Fruit fly (Drosophila melanogaster) whole organism, pupa: ENCODE measurements around the gene IntS2.
A peak's percentile ranks its signal among the peaks of the same experiment; 100 is the strongest.

ENCODE experiments used
- CG13204 ChIP-seq: fragments of 200-800 bp; sonication (Bioruptor generic); optimal IDR thresholded peaks from 2 replicates; lab custom pipeline; 2018; ENCODE audit warnings: missing biosample characterization, mild to moderate bottlenecking, missing genetic modification characterization, moderate library complexity
- CG4496 ChIP-seq: fragments of 200-800 bp; sonication (Bioruptor generic); IDR thresholded peaks from 3 replicates; pipeline ENCODE4 v1.3.6; 2022; ENCODE audit warnings: missing biosample characterization, missing genetic modification characterization
- Pif1A ChIP-seq: fragments of 200-800 bp; sonication (Bioruptor generic); optimal IDR thresholded peaks from 3 replicates; lab custom pipeline; 2016; ENCODE audit warnings: missing biosample characterization, missing genetic modification characterization
- gl ChIP-seq: fragments of 200-800 bp; sonication (Bioruptor generic); optimal IDR thresholded peaks from 2 replicates; lab custom pipeline; 2018; ENCODE audit warnings: missing biosample characterization, mild to moderate bottlenecking, missing genetic modification characterization
- rn ChIP-seq: fragments of 200-800 bp; sonication (Bioruptor generic); IDR thresholded peaks from 2 replicates; pipeline ENCODE4 v1.3.6; 2022; ENCODE audit warnings: missing biosample characterization, missing genetic modification characterization

DNA sequence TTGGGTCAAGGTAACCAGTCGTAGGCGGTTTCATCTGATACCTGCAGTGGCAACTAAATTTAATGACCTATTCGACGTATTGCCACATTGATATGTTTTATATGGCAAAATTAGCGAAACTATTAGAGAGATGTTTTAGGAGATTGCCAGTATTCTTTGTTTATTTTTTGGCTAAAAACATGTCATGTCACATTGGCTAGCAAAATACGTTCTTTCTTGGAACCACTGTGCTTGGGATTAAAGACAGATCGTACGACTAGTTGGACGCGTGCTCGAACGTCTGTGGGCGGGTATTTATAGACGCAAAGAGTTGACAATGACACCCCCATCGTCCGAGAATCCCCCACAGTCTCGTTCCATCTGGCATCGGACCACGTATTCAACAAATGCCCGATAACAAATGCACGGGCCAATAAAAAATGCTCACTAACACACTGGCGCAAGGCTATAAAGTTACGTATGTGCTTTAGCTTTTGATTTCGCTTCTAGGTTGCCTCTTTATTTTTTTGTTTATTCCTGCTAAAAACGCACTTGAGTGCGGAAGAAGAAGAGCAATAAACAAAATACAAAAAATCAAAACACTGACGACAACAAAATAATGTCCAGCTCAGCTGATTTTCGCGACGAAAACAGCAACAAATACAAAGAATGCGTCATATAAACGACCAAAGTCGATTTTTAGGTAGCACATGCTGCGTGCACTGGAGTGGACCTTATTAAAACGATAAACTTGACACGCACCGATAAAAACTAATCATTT, 32.2 kb downstream of the IntS2 start:
- TF ChIP-seq rn (GFP tag; lab: Robert Waterston, UW) (no peak), Pif1A (no peak), gl (tag; lab: Kevin White, UChicago) (no peak), CG13204 (no peak), CG4496 (GFP tag; lab: Robert Waterston, UW) (0 out of 3 replicates have a peak, but pooled peaks have one; percentile 22)
